Fruit fly (Drosophila melanogaster) whole organism, embryonic: Measurements from ENCODE around the gene CG14153.

Experiments used
- Atf3 ChIP-seq: fragments of 200-800 bp; sonication (Bioruptor generic); optimal IDR thresholded peaks from 3 replicates; lab custom pipeline; 2016; ENCODE audit warnings: missing biosample characterization, missing genetic modification characterization
- CG10543 ChIP-seq: fragments of 200-800 bp; sonication (Bioruptor generic); optimal IDR thresholded peaks from 3 replicates; lab custom pipeline; 2017; ENCODE audit warnings: missing biosample characterization, mild to moderate bottlenecking, missing genetic modification characterization, moderate library complexity
- CG13123 ChIP-seq: fragments of 200-800 bp; sonication (Bioruptor generic); optimal IDR thresholded peaks from 2 replicates; lab custom pipeline; 2016; ENCODE audit warnings: missing biosample characterization, missing genetic modification characterization
- CG1603 ChIP-seq: fragments of 200-800 bp; sonication (Bioruptor generic); optimal IDR thresholded peaks from 2 replicates; lab custom pipeline; 2019; ENCODE audit warnings: missing biosample characterization, mild to moderate bottlenecking, missing genetic modification characterization, moderate library complexity
- CG17385 ChIP-seq: fragments of 200-800 bp; sonication (Bioruptor generic); optimal IDR thresholded peaks from 3 replicates; lab custom pipeline; 2018; ENCODE audit warnings: missing biosample characterization, mild to moderate bottlenecking, missing genetic modification characterization
- CG1792 ChIP-seq: fragments of 200-800 bp; sonication (Bioruptor generic); optimal IDR thresholded peaks from 2 replicates; lab custom pipeline; 2016; ENCODE audit warnings: missing biosample characterization, missing genetic modification characterization
- CG2116 ChIP-seq: fragments of 200-800 bp; sonication (Bioruptor generic); optimal IDR thresholded peaks from 3 replicates; lab custom pipeline; 2018; ENCODE audit warnings: missing biosample characterization, mild to moderate bottlenecking, missing genetic modification characterization
- CG2712 ChIP-seq: fragments of 200-800 bp; optimal IDR thresholded peaks from 3 replicates; lab custom pipeline; 2019; ENCODE audit warnings: missing biosample characterization, mild to moderate bottlenecking, missing genetic modification characterization, moderate library complexity
- CG30431 ChIP-seq: fragments of 200-800 bp; sonication (Bioruptor generic); optimal IDR thresholded peaks from 2 replicates; lab custom pipeline; 2017; ENCODE audit warnings: missing biosample characterization, missing genetic modification characterization
- CG4707 ChIP-seq: fragments of 200-800 bp; sonication (Bioruptor generic); optimal IDR thresholded peaks from 2 replicates; lab custom pipeline; 2018; ENCODE audit warnings: missing biosample characterization, mild to moderate bottlenecking, missing genetic modification characterization, moderate library complexity
- CG4730 ChIP-seq: fragments of 200-800 bp; sonication (Bioruptor generic); IDR thresholded peaks from 2 replicates; pipeline ENCODE4 v1.3.6; 2022; ENCODE audit warnings: missing biosample characterization, missing genetic modification characterization
- CG7357 ChIP-seq: fragments of 200-800 bp; sonication (Bioruptor generic); IDR thresholded peaks from 3 replicates; pipeline ENCODE4 v1.3.6; 2022; ENCODE audit warnings: missing biosample characterization, missing genetic modification characterization
- CG8089 ChIP-seq: fragments of 200-800 bp; sonication (Bioruptor generic); optimal IDR thresholded peaks from 3 replicates; lab custom pipeline; 2016; ENCODE audit warnings: missing biosample characterization, missing genetic modification characterization
- Camta ChIP-seq: fragments of 200-800 bp; sonication (Bioruptor generic); optimal IDR thresholded peaks from 2 replicates; lab custom pipeline; 2016; ENCODE audit warnings: missing biosample characterization, missing genetic modification characterization
- Deaf1 ChIP-seq: fragments of 200-800 bp; optimal IDR thresholded peaks from 3 replicates; lab custom pipeline; 2019; ENCODE audit warnings: missing biosample characterization, mild to moderate bottlenecking, missing genetic modification characterization, moderate library complexity
- Dll ChIP-seq: fragments of 200-800 bp; sonication (Bioruptor generic); IDR thresholded peaks from 4 replicates; pipeline ENCODE4 v1.3.6; 2022; ENCODE audit warnings: missing biosample characterization, missing genetic modification characterization; ENCODE audit not compliant: partially characterized antibody
- Dref ChIP-seq: fragments of 200-800 bp; sonication (Bioruptor generic); IDR thresholded peaks from 2 replicates; pipeline ENCODE4 v1.3.6; 2022; ENCODE audit warnings: missing biosample characterization, missing genetic modification characterization
- ERR ChIP-seq: fragments of 200-800 bp; sonication (Bioruptor generic); optimal IDR thresholded peaks from 2 replicates; lab custom pipeline; 2016; ENCODE audit warnings: missing biosample characterization, missing genetic modification characterization
- Eip74EF ChIP-seq, 2 experiments: fragments of 200-800 bp in 1 of 2; fragments of >200 bp in 1 of 2; sonication (Bioruptor generic) in 1 of 2; optimal IDR thresholded peaks; 2 replicates each; lab custom pipeline; 2017 to 2019; ENCODE audit warnings: missing biosample characterization in 2 of 2, missing genetic modification characterization in 2 of 2, mild to moderate bottlenecking in 1 of 2, moderate library complexity in 1 of 2
- Fer1 ChIP-seq: fragments of 200-800 bp; sonication (Bioruptor generic); optimal IDR thresholded peaks from 2 replicates; lab custom pipeline; 2017; ENCODE audit warnings: missing biosample characterization, mild to moderate bottlenecking, missing genetic modification characterization
- Fer2 ChIP-seq: fragments of 200-800 bp; sonication (Bioruptor generic); optimal IDR thresholded peaks from 2 replicates; lab custom pipeline; 2018; ENCODE audit warnings: missing biosample characterization, mild to moderate bottlenecking, missing genetic modification characterization, moderate library complexity
- Fer3 ChIP-seq: fragments of 200-800 bp; sonication (Bioruptor generic); optimal IDR thresholded peaks from 2 replicates; lab custom pipeline; 2018; ENCODE audit warnings: missing biosample characterization, mild to moderate bottlenecking, missing genetic modification characterization, moderate library complexity
- Mrtf ChIP-seq: fragments of 200-800 bp; sonication (Bioruptor generic); IDR thresholded peaks from 3 replicates; pipeline ENCODE4 v1.3.6; 2022; ENCODE audit warnings: missing biosample characterization, missing genetic modification characterization
- Poxn ChIP-seq: fragments of 200-800 bp; sonication (Bioruptor generic); IDR thresholded peaks from 2 replicates; pipeline ENCODE4 v1.3.6; 2022; ENCODE audit warnings: missing biosample characterization, missing genetic modification characterization
- Ravus ChIP-seq: fragments of 200-800 bp; sonication (Bioruptor generic); IDR thresholded peaks from 2 replicates; pipeline ENCODE4 v1.3.6; 2022; ENCODE audit warnings: missing biosample characterization, missing genetic modification characterization
- Side ChIP-seq: fragments of 200-800 bp; sonication (Bioruptor generic); optimal IDR thresholded peaks from 2 replicates; lab custom pipeline; 2016; ENCODE audit warnings: missing biosample characterization, missing genetic modification characterization
- Sin3A ChIP-seq: fragments of >200 bp; optimal IDR thresholded peaks from 2 replicates; lab custom pipeline; 2018
- Six4 ChIP-seq: fragments of 200-800 bp; sonication (Bioruptor generic); optimal IDR thresholded peaks from 2 replicates; lab custom pipeline; 2016; ENCODE audit warnings: missing biosample characterization, missing genetic modification characterization
- Tbp ChIP-seq: fragments of >200 bp; optimal IDR thresholded peaks from 2 replicates; lab custom pipeline; 2018; ENCODE audit warnings: missing biosample characterization, missing genetic modification characterization
- YL-1 ChIP-seq: fragments of 200-800 bp; sonication (Bioruptor generic); optimal IDR thresholded peaks from 3 replicates; lab custom pipeline; 2017; ENCODE audit warnings: missing biosample characterization, mild to moderate bottlenecking, missing genetic modification characterization
- abd-A ChIP-seq: fragments of 200-800 bp; sonication (Bioruptor generic); optimal IDR thresholded peaks from 3 replicates; lab custom pipeline; 2019; ENCODE audit warnings: missing biosample characterization, mild to moderate bottlenecking, missing genetic modification characterization, moderate library complexity
- al ChIP-seq: fragments of 200-800 bp; sonication (Bioruptor generic); IDR thresholded peaks from 2 replicates; pipeline ENCODE4 v1.3.6; 2022; ENCODE audit warnings: missing biosample characterization, missing genetic modification characterization
- amos ChIP-seq: fragments of 200-800 bp; sonication (Bioruptor generic); IDR thresholded peaks from 2 replicates; pipeline ENCODE4 v1.3.6; 2022; ENCODE audit warnings: missing biosample characterization, missing genetic modification characterization; ENCODE audit not compliant: partially characterized antibody
- ara ChIP-seq: fragments of 200-800 bp; sonication (Bioruptor generic); IDR thresholded peaks from 2 replicates; pipeline ENCODE4 v1.3.6; 2022; ENCODE audit warnings: missing biosample characterization, missing genetic modification characterization
- dpn ChIP-seq, 2 experiments: fragments of 200-800 bp; sonication (Bioruptor generic); optimal IDR thresholded peaks; 3 replicates each; lab custom pipeline; 2016; ENCODE audit warnings: missing biosample characterization in 2 of 2, missing genetic modification characterization in 2 of 2
- ems ChIP-seq: fragments of 200-800 bp; sonication (Bioruptor generic); optimal IDR thresholded peaks from 3 replicates; lab custom pipeline; 2016; ENCODE audit warnings: missing biosample characterization, missing genetic modification characterization
- ftz-f1 ChIP-seq: fragments of 200-800 bp; sonication (Bioruptor generic); optimal IDR thresholded peaks from 2 replicates; lab custom pipeline; 2016; ENCODE audit warnings: missing biosample characterization, missing genetic modification characterization
- gce ChIP-seq: fragments of 200-800 bp; sonication (Bioruptor generic); IDR thresholded peaks from 3 replicates; pipeline ENCODE4 v1.3.6; 2022; ENCODE audit warnings: missing biosample characterization, missing genetic modification characterization
- grau ChIP-seq: fragments of 200-800 bp; optimal IDR thresholded peaks from 3 replicates; lab custom pipeline; 2019; ENCODE audit warnings: missing biosample characterization, mild to moderate bottlenecking, missing genetic modification characterization, moderate library complexity
- hkb ChIP-seq, 2 experiments: fragments of 200-800 bp in 1 of 2; fragments of >200 bp in 1 of 2; sonication (Bioruptor generic) in 1 of 2; IDR thresholded peaks in 1 of 2; optimal IDR thresholded peaks in 1 of 2; 2 replicates each; pipeline versions ENCODE4 v1.3.6 to Lab custom; 2017 to 2022; ENCODE audit warnings: missing biosample characterization in 1 of 2, missing genetic modification characterization in 1 of 2
- inv ChIP-seq: fragments of 200-800 bp; sonication (Bioruptor generic); IDR thresholded peaks from 2 replicates; pipeline ENCODE4 v1.3.6; 2022; ENCODE audit warnings: missing biosample characterization, missing genetic modification characterization; ENCODE audit not compliant: partially characterized antibody
- kah ChIP-seq: fragments of 200-800 bp; sonication (Bioruptor generic); optimal IDR thresholded peaks from 2 replicates; lab custom pipeline; 2018; ENCODE audit warnings: missing biosample characterization, mild to moderate bottlenecking, missing genetic modification characterization
- pnt ChIP-seq: fragments of 200-800 bp; sonication (Bioruptor generic); optimal IDR thresholded peaks from 3 replicates; lab custom pipeline; 2016; ENCODE audit warnings: missing biosample characterization, missing genetic modification characterization
- pum ChIP-seq: fragments of 200-800 bp; sonication (Bioruptor generic); optimal IDR thresholded peaks from 2 replicates; lab custom pipeline; 2016; ENCODE audit warnings: missing biosample characterization, missing genetic modification characterization
- salm ChIP-seq: fragments of 200-800 bp; sonication (Bioruptor generic); optimal IDR thresholded peaks from 2 replicates; lab custom pipeline; 2018; ENCODE audit warnings: missing biosample characterization, mild to moderate bottlenecking, missing genetic modification characterization
- schlank ChIP-seq: fragments of 200-800 bp; sonication (Bioruptor generic); optimal IDR thresholded peaks from 2 replicates; lab custom pipeline; 2018; ENCODE audit warnings: missing biosample characterization, mild to moderate bottlenecking, missing genetic modification characterization
- seq ChIP-seq: fragments of 200-800 bp; sonication (Bioruptor generic); IDR thresholded peaks from 2 replicates; pipeline ENCODE4 v1.3.6; 2022; ENCODE audit warnings: missing biosample characterization, missing genetic modification characterization
- tio ChIP-seq: fragments of 200-800 bp; sonication (Bioruptor generic); optimal IDR thresholded peaks from 2 replicates; lab custom pipeline; 2017; ENCODE audit warnings: missing biosample characterization, missing genetic modification characterization, inconsistent platforms
- twi ChIP-seq: fragments of 200-800 bp; optimal IDR thresholded peaks from 2 replicates; lab custom pipeline; 2019; ENCODE audit warnings: missing biosample characterization, mild to moderate bottlenecking, missing genetic modification characterization, moderate library complexity
- vfl ChIP-seq: fragments of 200-800 bp; sonication (Bioruptor generic); optimal IDR thresholded peaks from 2 replicates; lab custom pipeline; 2016; ENCODE audit warnings: missing biosample characterization, missing genetic modification characterization
- vvl ChIP-seq: fragments of 200-800 bp; sonication (Bioruptor generic); IDR thresholded peaks from 2 replicates; pipeline ENCODE4 v1.3.6; 2022; ENCODE audit warnings: missing biosample characterization, missing genetic modification characterization
- wek ChIP-seq: fragments of 200-800 bp; sonication (Bioruptor generic); optimal IDR thresholded peaks from 3 replicates; lab custom pipeline; 2018; ENCODE audit warnings: missing biosample characterization, mild to moderate bottlenecking, missing genetic modification characterization, moderate library complexity

Gene CG14153

DNA sequence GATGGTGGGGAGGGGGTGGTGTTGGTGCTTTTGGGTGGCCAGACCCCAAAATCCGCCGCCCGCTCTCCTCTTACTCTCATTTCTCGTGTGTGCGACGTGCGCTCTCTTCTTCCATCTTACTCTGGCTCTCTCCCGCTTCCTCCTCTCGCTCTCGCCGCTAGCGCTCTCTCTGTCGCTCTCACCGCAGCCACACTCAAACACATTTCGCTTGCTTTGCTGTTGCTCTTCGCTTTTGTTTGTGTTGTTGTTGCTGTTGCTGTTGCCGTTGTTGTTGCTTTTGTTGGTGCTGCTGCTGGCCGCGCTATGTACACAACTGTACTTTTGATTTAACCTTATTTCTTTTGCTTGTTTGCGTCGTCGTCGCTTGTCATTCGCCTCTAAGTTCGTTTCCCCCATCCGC, 38.5 kb downstream of the CG14153 start (continued):
- TF ChIP-seq Sin3A (lab: Kevin White, UChicago) (no peak), Mrtf (GFP tag; lab: Robert Waterston, UW) (no peak), abd-A (tag; lab: Kevin White, UChicago) (peak; percentile 3), ftz-f1 (GFP tag; lab: Kevin White, UChicago) (no peak), pum (no peak), amos (no peak), wek (GFP tag; lab: Kevin White, UChicago) (peak; percentile 14), Atf3 (GFP tag; lab: Kevin White, UChicago) (no peak), tio (GFP tag; lab: Kevin White, UChicago) (no peak), Eip74EF (GFP tag; optimal IDR thresholded peaks at IDR 0.05; lab: Kevin White, UChicago) (no peak), CG2712 (tag; lab: Kevin White, UChicago) (no peak), grau (tag; lab: Kevin White, UChicago) (no peak), Poxn (no peak), ERR (GFP tag; lab: Kevin White, UChicago) (peak; percentile 11), gce (GFP tag; lab: Robert Waterston, UW) (no peak), dpn (GFP tag; optimal IDR thresholded peaks at IDR 0.05; lab: Kevin White, UChicago) (no peak), CG1603 (tag; lab: Kevin White, UChicago) (no peak), hkb (optimal IDR thresholded peaks at IDR 0.05; lab: Kevin White, UChicago) (no peak), hkb (GFP tag; IDR thresholded peaks at IDR 0.05; lab: Robert Waterston, UW) (peak; percentile 45; the same call in 1 of the 2 replicates), al (GFP tag; lab: Robert Waterston, UW) (no peak), Camta (GFP tag; lab: Kevin White, UChicago) (no peak), seq (peak; percentile 11; the same call in 1 of the 2 replicates), ara (peak; percentile 52; the same call in 1 of the 2 replicates), CG4707 (peak; percentile 22), Deaf1 (tag; lab: Kevin White, UChicago) (peak; percentile 13), CG30431 (GFP tag; lab: Kevin White, UChicago) (no peak), kah (GFP tag; lab: Kevin White, UChicago) (no peak), CG13123 (no peak), Fer3 (tag; lab: Kevin White, UChicago) (no peak), CG2116 (GFP tag; lab: Kevin White, UChicago) (no peak), inv (GFP tag; lab: Robert Waterston, UW) (no peak), Dref (no peak), CG10543 (GFP tag; lab: Kevin White, UChicago) (no peak), Fer1 (GFP tag; lab: Kevin White, UChicago) (no peak), Ravus (no peak), CG7357 (GFP tag; lab: Robert Waterston, UW) (no peak), twi (tag; lab: Kevin White, UChicago) (no peak), CG17385 (GFP tag; lab: Kevin White, UChicago) (peak; percentile 23), Fer2 (no peak), Six4 (no peak), CG8089 (GFP tag; lab: Kevin White, UChicago) (peak; percentile 5), salm (no peak), schlank (tag; lab: Kevin White, UChicago) (no peak), vfl (no peak), CG4730 (GFP tag; lab: Robert Waterston, UW) (no peak), Dll (peak; percentile 54; the same call in 2 of the 4 replicates), vvl (GFP tag; lab: Robert Waterston, UW) (peak; percentile 50; the same call in 1 of the 2 replicates), Side (no peak), Tbp (GFP tag; lab: Kevin White, UChicago) (no peak), ems (GFP tag; lab: Kevin White, UChicago) (no peak), CG1792 (GFP tag; lab: Kevin White, UChicago) (no peak), YL-1 (GFP tag; lab: Kevin White, UChicago) (no peak), pnt (GFP tag; lab: Kevin White, UChicago) (no peak)
